Fruit fly (Drosophila melanogaster) whole organism, embryonic: ENCODE data around the gene CG16953.

Experiments
- Blimp-1 ChIP-seq: fragments of 200-800 bp; sonication (Bioruptor generic); optimal IDR thresholded peaks from 3 replicates; lab custom pipeline; 2018; ENCODE audit warnings: missing biosample characterization, missing genetic modification characterization, mild to moderate bottlenecking, moderate library complexity, missing genetic modification reagents
- CG10565 ChIP-seq: fragments of 200-800 bp; sonication (Bioruptor generic); optimal IDR thresholded peaks from 3 replicates; lab custom pipeline; 2016; ENCODE audit warnings: missing biosample characterization, mild to moderate bottlenecking, missing genetic modification characterization
- CG10979 ChIP-seq: fragments of 200-800 bp; sonication (Bioruptor generic); optimal IDR thresholded peaks from 2 replicates; lab custom pipeline; 2018; ENCODE audit warnings: missing biosample characterization, mild to moderate bottlenecking, missing genetic modification characterization, moderate library complexity
- CG12659 ChIP-seq: fragments of 200-800 bp; sonication (Bioruptor generic); optimal IDR thresholded peaks from 3 replicates; lab custom pipeline; 2017; ENCODE audit warnings: mild to moderate bottlenecking, missing biosample characterization, missing genetic modification reagents, missing genetic modification characterization
- CG14667 ChIP-seq: fragments of 200-800 bp; sonication (Bioruptor generic); IDR thresholded peaks from 2 replicates; pipeline ENCODE4 v1.3.6; 2022; ENCODE audit warnings: missing biosample characterization, missing genetic modification characterization
- CG14710 ChIP-seq: fragments of 200-800 bp; sonication (Bioruptor generic); optimal IDR thresholded peaks from 3 replicates; lab custom pipeline; 2019; ENCODE audit warnings: missing biosample characterization, mild to moderate bottlenecking, missing genetic modification characterization, moderate library complexity
- CG16779 ChIP-seq: fragments of 200-800 bp; sonication (Bioruptor generic); IDR thresholded peaks from 2 replicates; pipeline ENCODE4 v1.3.6; 2022; ENCODE audit warnings: missing biosample characterization, missing genetic modification characterization
- CG16863 ChIP-seq: fragments of 200-800 bp; sonication (Bioruptor generic); optimal IDR thresholded peaks from 3 replicates; lab custom pipeline; 2016; ENCODE audit warnings: missing biosample characterization, missing genetic modification characterization
- CG2875 ChIP-seq: fragments of 200-800 bp; sonication (Bioruptor generic); optimal IDR thresholded peaks from 2 replicates; lab custom pipeline; 2017; ENCODE audit warnings: missing biosample characterization, mild to moderate bottlenecking, missing genetic modification characterization, missing genetic modification reagents
- CG3726 ChIP-seq: fragments of 200-800 bp; sonication (Bioruptor generic); IDR thresholded peaks from 3 replicates; pipeline ENCODE4, ENCODE4 v1.3.6; 2022; ENCODE audit warnings: missing biosample characterization, missing genetic modification characterization
- CG4282 ChIP-seq: fragments of 200-800 bp; sonication (Bioruptor generic); optimal IDR thresholded peaks from 2 replicates; lab custom pipeline; 2016; ENCODE audit warnings: missing biosample characterization, missing genetic modification characterization
- CG4360 ChIP-seq: fragments of 200-800 bp; sonication (Bioruptor generic); IDR thresholded peaks from 2 replicates; pipeline ENCODE4 v1.3.6; 2022; ENCODE audit warnings: missing biosample characterization, missing genetic modification characterization
- CG5245 ChIP-seq: fragments of 200-800 bp; sonication (Bioruptor generic); optimal IDR thresholded peaks from 3 replicates; lab custom pipeline; 2016; ENCODE audit warnings: missing biosample characterization, missing genetic modification characterization
- CG6175 ChIP-seq: fragments of 200-800 bp; sonication (Bioruptor generic); IDR thresholded peaks from 3 replicates; pipeline ENCODE4 v1.3.6; 2022; ENCODE audit warnings: missing biosample characterization, missing genetic modification characterization
- CG6254 ChIP-seq: fragments of 200-800 bp; sonication (Bioruptor generic); optimal IDR thresholded peaks from 3 replicates; lab custom pipeline; 2017; ENCODE audit warnings: mild to moderate bottlenecking, missing biosample characterization, missing genetic modification reagents, missing genetic modification characterization
- CG7786 ChIP-seq: fragments of 200-800 bp; sonication (Bioruptor generic); optimal IDR thresholded peaks from 2 replicates; lab custom pipeline; 2016; ENCODE audit warnings: missing biosample characterization, missing genetic modification characterization
- CG8388 ChIP-seq: fragments of 200-800 bp; sonication (Bioruptor generic); optimal IDR thresholded peaks from 2 replicates; lab custom pipeline; 2019; ENCODE audit warnings: missing biosample characterization, mild to moderate bottlenecking, missing genetic modification characterization, moderate library complexity
- CkIIα-i1 ChIP-seq: fragments of 200-800 bp; sonication (Bioruptor generic); IDR thresholded peaks from 2 replicates; pipeline ENCODE4 v1.3.6; 2022; ENCODE audit warnings: missing biosample characterization, missing genetic modification characterization
- CrebB ChIP-seq: fragments of 200-800 bp; sonication (Bioruptor generic); optimal IDR thresholded peaks from 3 replicates; lab custom pipeline; 2018; ENCODE audit warnings: missing biosample characterization, mild to moderate bottlenecking, missing genetic modification characterization
- E2f1 ChIP-seq: fragments of 200-800 bp; sonication (Bioruptor generic); IDR thresholded peaks from 2 replicates; pipeline ENCODE4 v1.3.6; 2022; ENCODE audit warnings: missing biosample characterization, missing genetic modification characterization
- Ets65A ChIP-seq: fragments of 200-800 bp; sonication (Bioruptor generic); peaks from one replicate; lab custom pipeline; 2016; ENCODE audit warnings: missing biosample characterization, missing genetic modification characterization
- HLH54F ChIP-seq: fragments of 200-800 bp; sonication (Bioruptor generic); optimal IDR thresholded peaks from 3 replicates; lab custom pipeline; 2016; ENCODE audit warnings: missing biosample characterization, missing genetic modification characterization
- HmgZ ChIP-seq: fragments of 200-800 bp; sonication (Bioruptor generic); optimal IDR thresholded peaks from 2 replicates; lab custom pipeline; 2018; ENCODE audit warnings: missing biosample characterization, mild to moderate bottlenecking, missing genetic modification characterization
- NK7.1 ChIP-seq: fragments of 200-800 bp; sonication (Bioruptor generic); optimal IDR thresholded peaks from 3 replicates; lab custom pipeline; 2016; ENCODE audit warnings: missing biosample characterization, missing genetic modification characterization
- Oli ChIP-seq: fragments of 200-800 bp; sonication (Bioruptor generic); optimal IDR thresholded peaks from 2 replicates; lab custom pipeline; 2018; ENCODE audit warnings: missing biosample characterization, mild to moderate bottlenecking, missing genetic modification characterization, moderate library complexity
- Scr ChIP-seq: fragments of 200-800 bp; sonication (Bioruptor generic); IDR thresholded peaks from 2 replicates; pipeline ENCODE4 v1.3.6; 2022; ENCODE audit warnings: missing biosample characterization, missing genetic modification characterization; ENCODE audit not compliant: partially characterized antibody
- Taf1 ChIP-seq: fragments of 200-800 bp; sonication (Bioruptor generic); IDR thresholded peaks from 2 replicates; pipeline ENCODE4 v1.3.6; 2022; ENCODE audit warnings: missing biosample characterization, missing genetic modification characterization
- aop ChIP-seq: fragments of 200-800 bp; sonication (Bioruptor generic); IDR thresholded peaks from 2 replicates; pipeline ENCODE4 v1.3.6; 2022; ENCODE audit warnings: missing biosample characterization, missing genetic modification characterization
- az2 ChIP-seq: fragments of 200-800 bp; sonication (Bioruptor generic); optimal IDR thresholded peaks from 3 replicates; lab custom pipeline; 2016; ENCODE audit warnings: missing biosample characterization, missing genetic modification characterization
- bab2 ChIP-seq: fragments of 200-800 bp; sonication (Bioruptor generic); optimal IDR thresholded peaks from 2 replicates; lab custom pipeline; 2016; ENCODE audit warnings: missing biosample characterization, missing genetic modification characterization
- bigmax ChIP-seq: fragments of 200-800 bp; sonication (Bioruptor generic); optimal IDR thresholded peaks from 2 replicates; lab custom pipeline; 2018; ENCODE audit warnings: missing biosample characterization, mild to moderate bottlenecking, missing genetic modification characterization
- bowl ChIP-seq: fragments of 200-800 bp; sonication (Bioruptor generic); IDR thresholded peaks from 2 replicates; pipeline ENCODE4 v1.3.6; 2022; ENCODE audit warnings: missing biosample characterization, missing genetic modification characterization
- btn ChIP-seq: fragments of 200-800 bp; sonication (Bioruptor generic); optimal IDR thresholded peaks from 2 replicates; lab custom pipeline; 2016; ENCODE audit warnings: missing biosample characterization, missing genetic modification characterization
- crol ChIP-seq: fragments of 200-800 bp; sonication (Bioruptor generic); IDR thresholded peaks from 2 replicates; pipeline ENCODE4 v1.3.6; 2022; ENCODE audit warnings: missing biosample characterization, missing genetic modification characterization
- dati ChIP-seq: fragments of 200-800 bp; sonication (Bioruptor generic); IDR thresholded peaks from 2 replicates; pipeline ENCODE4 v1.3.6; 2022; ENCODE audit warnings: missing biosample characterization, missing genetic modification characterization
- ems ChIP-seq: fragments of 200-800 bp; sonication (Bioruptor generic); optimal IDR thresholded peaks from 3 replicates; lab custom pipeline; 2016; ENCODE audit warnings: missing biosample characterization, missing genetic modification characterization
- kah ChIP-seq: fragments of 200-800 bp; sonication (Bioruptor generic); optimal IDR thresholded peaks from 2 replicates; lab custom pipeline; 2018; ENCODE audit warnings: missing biosample characterization, mild to moderate bottlenecking, missing genetic modification characterization
- kni ChIP-seq: fragments of 200-800 bp; sonication (Bioruptor generic); optimal IDR thresholded peaks from 3 replicates; lab custom pipeline; 2017; ENCODE audit warnings: mild to moderate bottlenecking, missing biosample characterization, missing genetic modification reagents, missing genetic modification characterization
- lilli ChIP-seq: fragments of 200-800 bp; sonication (Bioruptor generic); optimal IDR thresholded peaks from 3 replicates; lab custom pipeline; 2016; ENCODE audit warnings: missing biosample characterization, missing genetic modification characterization
- lmd ChIP-seq: fragments of 200-800 bp; sonication (Bioruptor generic); IDR thresholded peaks from 2 replicates; pipeline ENCODE4 v1.3.6; 2022; ENCODE audit warnings: missing biosample characterization, missing genetic modification characterization
- mirr ChIP-seq: fragments of 200-800 bp; sonication (Bioruptor generic); optimal IDR thresholded peaks from 3 replicates; lab custom pipeline; 2018; ENCODE audit warnings: missing biosample characterization, mild to moderate bottlenecking, missing genetic modification characterization
- mld ChIP-seq: fragments of 200-800 bp; sonication (Bioruptor generic); IDR thresholded peaks from 3 replicates; pipeline ENCODE4 v1.3.6; 2022; ENCODE audit warnings: missing biosample characterization, missing genetic modification characterization; ENCODE audit not compliant: partially characterized antibody
- nerfin-2 ChIP-seq: fragments of 200-800 bp; sonication (Bioruptor generic); IDR thresholded peaks from 2 replicates; pipeline ENCODE4 v1.3.6; 2022; ENCODE audit warnings: missing biosample characterization, missing genetic modification characterization; ENCODE audit not compliant: partially characterized antibody
- onecut ChIP-seq: fragments of 200-800 bp; sonication (Bioruptor generic); IDR thresholded peaks from 2 replicates; pipeline ENCODE4 v1.3.6; 2022; ENCODE audit warnings: missing biosample characterization, missing genetic modification characterization
- pita ChIP-seq: fragments of 200-800 bp; sonication (Bioruptor generic); optimal IDR thresholded peaks from 2 replicates; lab custom pipeline; 2017; ENCODE audit warnings: missing biosample characterization, mild to moderate bottlenecking, missing genetic modification characterization
- sens ChIP-seq: fragments of 200-800 bp; sonication (Bioruptor generic); peaks from one replicate; lab custom pipeline; 2016; ENCODE audit warnings: missing biosample characterization, missing genetic modification characterization
- sens-2 ChIP-seq: fragments of 200-800 bp; sonication (Bioruptor generic); IDR thresholded peaks from 2 replicates; pipeline ENCODE4 v1.3.6; 2022; ENCODE audit warnings: missing biosample characterization, missing genetic modification characterization
- slbo ChIP-seq: fragments of 200-800 bp; sonication (Bioruptor generic); IDR thresholded peaks from 2 replicates; pipeline ENCODE4 v1.3.6; 2022; ENCODE audit warnings: missing biosample characterization, missing genetic modification characterization
- so ChIP-seq: fragments of 200-800 bp; sonication (Bioruptor generic); IDR thresholded peaks from 3 replicates; pipeline ENCODE4 v1.3.6; 2022; ENCODE audit warnings: missing biosample characterization, missing genetic modification characterization
- tgo ChIP-seq: fragments of 200-800 bp; sonication (Bioruptor generic); IDR thresholded peaks from 3 replicates; pipeline ENCODE4 v1.3.6; 2022; ENCODE audit warnings: missing biosample characterization, missing genetic modification characterization
- tup ChIP-seq: fragments of 200-800 bp; sonication (Bioruptor generic); optimal IDR thresholded peaks from 2 replicates; lab custom pipeline; 2016; ENCODE audit warnings: missing biosample characterization, mild to moderate bottlenecking, missing genetic modification characterization, moderate library complexity
- twi ChIP-seq: fragments of 200-800 bp; optimal IDR thresholded peaks from 2 replicates; lab custom pipeline; 2019; ENCODE audit warnings: missing biosample characterization, mild to moderate bottlenecking, missing genetic modification characterization, moderate library complexity
- unc-4 ChIP-seq: fragments of 200-800 bp; sonication (Bioruptor generic); IDR thresholded peaks from 2 replicates; pipeline ENCODE4 v1.3.6; 2022; ENCODE audit warnings: missing biosample characterization, missing genetic modification characterization; ENCODE audit not compliant: partially characterized antibody
- yki ChIP-seq: fragments of >200 bp; optimal IDR thresholded peaks from 3 replicates; lab custom pipeline; 2018

CG16953 gene

DNA sequence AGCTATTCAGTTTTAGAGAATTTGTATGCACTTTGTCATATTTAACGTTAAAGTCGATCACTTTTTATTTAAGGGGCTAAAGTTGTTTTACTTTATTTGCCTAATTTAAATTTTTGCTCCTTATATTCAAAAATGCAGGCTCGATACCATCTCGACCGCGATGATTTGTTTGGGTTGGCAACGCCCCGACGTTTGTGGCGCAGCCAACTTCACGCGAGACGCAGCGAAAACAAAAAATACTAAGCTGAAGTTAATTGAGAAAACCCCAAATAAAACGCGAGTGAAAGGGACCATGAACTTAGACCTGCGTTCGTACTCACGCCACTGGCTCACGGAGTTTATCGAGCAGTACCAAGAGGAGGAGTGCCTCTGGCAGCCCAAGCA lies 27.5 kb downstream of the CG16953 start (continued):
- peak; percentile 72 for TF ChIP-seq slbo (GFP tag; lab: Robert Waterston, UW)
- no peak for TF ChIP-seq aop
- no peak for TF ChIP-seq nerfin-2 (GFP tag; lab: Robert Waterston, UW)
- TF ChIP-seq twi, result no peak
- TF ChIP-seq HLH54F (GFP tag; lab: Kevin White, UChicago), result no peak
- no peak for TF ChIP-seq dati
- TF ChIP-seq CG3726 (GFP tag; lab: Robert Waterston, UW), result no peak
- TF ChIP-seq bowl (GFP tag; lab: Robert Waterston, UW), result no peak
- TF ChIP-seq CG4282 (GFP tag; lab: Kevin White, UChicago), result no peak
- no peak for TF ChIP-seq tup (GFP tag; lab: Kevin White, UChicago)
- no peak for TF ChIP-seq CG7786
- TF ChIP-seq CG6254, result no peak
- no peak for TF ChIP-seq Oli (tag; lab: Kevin White, UChicago)
- TF ChIP-seq Ets65A (GFP tag; lab: Kevin White, UChicago), result peak; percentile 94
- no peak for TF ChIP-seq CG5245
- TF ChIP-seq CrebB (tag; lab: Kevin White, UChicago), result no peak
- no peak for TF ChIP-seq CG6175
- no peak for TF ChIP-seq mirr (GFP tag; lab: Kevin White, UChicago)
- no peak for TF ChIP-seq CG10979 (tag; lab: Kevin White, UChicago)
- no peak for TF ChIP-seq CG4360
- no peak for TF ChIP-seq lmd (GFP tag; lab: Robert Waterston, UW)
- no peak for TF ChIP-seq btn (GFP tag; lab: Kevin White, UChicago)
- no peak for TF ChIP-seq NK7.1
- TF ChIP-seq lilli (GFP tag; lab: Kevin White, UChicago), result no peak
- TF ChIP-seq kah (GFP tag; lab: Kevin White, UChicago), result no peak
- TF ChIP-seq CG12659 (GFP tag; lab: Kevin White, UChicago), result no peak
- no peak for TF ChIP-seq Taf1 (GFP tag; lab: Robert Waterston, UW)
- no peak for TF ChIP-seq CkIIα-i1 (GFP tag; lab: Robert Waterston, UW)
- no peak for TF ChIP-seq so (GFP tag; lab: Robert Waterston, UW)
- no peak for TF ChIP-seq CG14667 (GFP tag; lab: Robert Waterston, UW)
- TF ChIP-seq unc-4, result peak; percentile 61
- TF ChIP-seq sens-2 (GFP tag; lab: Robert Waterston, UW), result no peak
- peak; percentile 47 for TF ChIP-seq Scr
- TF ChIP-seq HmgZ (tag; lab: Kevin White, UChicago), result no peak
- no peak for TF ChIP-seq E2f1 (GFP tag; lab: Robert Waterston, UW)
- TF ChIP-seq Blimp-1 (GFP tag; lab: Kevin White, UChicago), result no peak
- no peak for TF ChIP-seq CG16863 (GFP tag; lab: Kevin White, UChicago)
- TF ChIP-seq pita (GFP tag; lab: Kevin White, UChicago), result no peak
- TF ChIP-seq crol (GFP tag; lab: Robert Waterston, UW), result no peak
- TF ChIP-seq yki, result no peak
- peak; percentile 50 for TF ChIP-seq sens (GFP tag; lab: Kevin White, UChicago)
- TF ChIP-seq bab2 (GFP tag; lab: Kevin White, UChicago), result no peak
- TF ChIP-seq CG10565 (GFP tag; lab: Kevin White, UChicago), result no peak
- no peak for TF ChIP-seq bigmax (GFP tag; lab: Kevin White, UChicago)
- no peak for TF ChIP-seq onecut (GFP tag; lab: Robert Waterston, UW)
- TF ChIP-seq ems (GFP tag; lab: Kevin White, UChicago), result no peak
- TF ChIP-seq mld, result no peak
- TF ChIP-seq CG16779 (GFP tag; lab: Robert Waterston, UW), result no peak
- no peak for TF ChIP-seq az2 (GFP tag; lab: Kevin White, UChicago)
- TF ChIP-seq CG14710, result no peak
- TF ChIP-seq kni (GFP tag; lab: Kevin White, UChicago), result no peak
- no peak for TF ChIP-seq CG8388
- no peak for TF ChIP-seq tgo (GFP tag; lab: Robert Waterston, UW)
- TF ChIP-seq CG2875 (GFP tag; lab: Kevin White, UChicago), result peak; percentile 1
